Worm (Caenorhabditis elegans): ENCODE data around the gene tag-30.
A peak's percentile ranks its signal among the peaks of the same experiment; 100 is the strongest.

Gene tag-30

DNA sequence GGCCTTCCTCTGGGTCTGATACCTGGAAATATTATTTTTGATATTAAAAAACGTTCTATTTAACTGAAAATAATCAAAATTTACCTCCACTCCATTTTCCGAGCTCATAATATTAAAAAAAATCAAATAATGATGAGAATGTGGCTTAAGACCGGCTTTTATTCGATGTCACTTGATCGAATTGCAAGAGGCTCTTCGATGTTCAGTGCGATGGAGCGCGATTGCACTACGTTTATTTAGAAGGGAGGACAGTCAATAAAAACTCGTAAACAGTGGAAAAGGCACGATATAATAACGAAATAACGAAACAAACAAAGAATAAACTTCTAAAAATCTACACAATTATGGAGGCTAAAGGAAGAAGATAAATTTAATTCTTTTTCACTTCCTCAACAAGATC lies at the start of gene tag-30:
tag-30 (minus strand) TSS at position 383 of the 400 bp plus-strand sequence.
- TF ChIP-seq ceh-6 (GFP tag; optimal IDR thresholded peaks at IDR 0.05), result no peak
- peak; percentile 62 for TF ChIP-seq ceh-31 (tag; optimal IDR thresholded peaks at IDR 0.05)
- TF ChIP-seq nfya-1 (tag; optimal IDR thresholded peaks at IDR 0.05), result peak; percentile 22
- TF ChIP-seq unc-42 (tag; optimal IDR thresholded peaks at IDR 0.05), result peak; percentile 59
- TF ChIP-seq K09A11.1 (tag; optimal IDR thresholded peaks at IDR 0.05; ENCODE audit: insufficient read depth), result no peak
- TF ChIP-seq hlh-30 (tag; optimal IDR thresholded peaks at IDR 0.05; ENCODE audit: insufficient read depth), result peak; percentile 66
- TF ChIP-seq rnt-1 (tag; optimal IDR thresholded peaks at IDR 0.05), result no peak
- TF ChIP-seq hlh-13 (GFP tag; optimal IDR thresholded peaks at IDR 0.05), result no peak
- TF ChIP-seq nhr-11 (tag; optimal IDR thresholded peaks at IDR 0.05), result no peak
- TF ChIP-seq tbx-2 (tag; optimal IDR thresholded peaks at IDR 0.05), result peak; percentile 41
- TF ChIP-seq ceh-22 (tag; optimal IDR thresholded peaks at IDR 0.05), result no peak
- TF ChIP-seq ceh-34 (tag; optimal IDR thresholded peaks at IDR 0.05), result peak; percentile 54

DNA sequence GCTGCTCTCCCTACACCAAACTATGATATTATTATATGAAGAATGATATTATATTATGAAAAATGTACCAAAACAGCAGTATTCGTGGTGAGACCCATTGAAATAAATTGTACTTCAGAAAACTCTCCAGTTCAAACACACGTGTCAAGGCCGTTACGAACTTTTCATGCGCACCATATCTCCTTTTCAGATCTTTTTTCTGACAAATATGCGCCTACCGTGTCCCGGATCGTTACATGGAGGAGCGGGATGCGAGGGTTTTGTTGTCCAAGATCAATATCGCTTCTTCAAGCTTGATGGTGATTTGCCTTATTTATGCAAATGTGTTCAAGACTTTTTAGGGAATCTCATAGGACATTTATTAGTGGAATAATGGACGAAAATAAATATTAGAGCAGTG lies 48.7 kb upstream of the tag-30 start:
- no peak for TF ChIP-seq ets-4 (tag; optimal IDR thresholded peaks at IDR 0.05)
- TF ChIP-seq unc-3 (GFP tag; conservative IDR thresholded peaks at IDR 0.05), result no peak
- TF ChIP-seq unc-3 (tag; optimal IDR thresholded peaks at IDR 0.05), result no peak
- TF ChIP-seq hlh-15 (tag; optimal IDR thresholded peaks at IDR 0.05), result no peak
- TF ChIP-seq nhr-232 (tag; optimal IDR thresholded peaks at IDR 0.05), result no peak
- TF ChIP-seq K09A11.1 (tag; optimal IDR thresholded peaks at IDR 0.05; ENCODE audit: insufficient read depth), result no peak
- no peak for TF ChIP-seq fkh-10 (GFP tag; optimal IDR thresholded peaks at IDR 0.05)
- no peak for TF ChIP-seq F13H6.1 (tag; optimal IDR thresholded peaks at IDR 0.05)
- no peak for TF ChIP-seq ceh-48 (tag; optimal IDR thresholded peaks at IDR 0.05)
- no peak for TF ChIP-seq ceh-45 (GFP tag; IDR thresholded peaks at IDR 0.05)
- TF ChIP-seq eyg-1 (tag; optimal IDR thresholded peaks at IDR 0.05), result no peak
- TF ChIP-seq rnt-1 (tag; optimal IDR thresholded peaks at IDR 0.05), result no peak
- no peak for TF ChIP-seq nfya-1 (tag; optimal IDR thresholded peaks at IDR 0.05)
- no peak for TF ChIP-seq hlh-30 (tag; optimal IDR thresholded peaks at IDR 0.05; ENCODE audit: insufficient read depth)
- TF ChIP-seq zip-5 (tag; optimal IDR thresholded peaks at IDR 0.05), result no peak

DNA sequence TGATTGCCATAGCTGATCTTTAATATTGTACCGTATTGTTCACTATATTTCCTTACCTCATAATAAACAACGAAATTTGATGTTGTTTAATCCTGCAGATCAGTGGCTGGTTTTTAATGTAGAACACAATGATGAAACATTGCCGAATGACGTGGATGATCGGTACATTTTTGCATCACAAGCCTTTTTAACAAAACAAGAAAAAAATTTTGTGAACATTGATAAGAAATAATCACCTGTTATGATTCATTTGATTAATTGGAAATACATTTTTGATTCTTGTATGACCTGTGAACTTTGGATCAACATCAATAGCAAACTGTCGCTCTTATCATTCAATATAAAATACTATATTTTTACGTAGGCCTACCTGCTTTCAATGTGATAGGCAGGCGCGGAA lies 47.9 kb upstream of the tag-30 start:
- no peak for TF ChIP-seq elt-4 (tag; optimal IDR thresholded peaks at IDR 0.05)
- TF ChIP-seq ceh-19 (GFP tag; optimal IDR thresholded peaks at IDR 0.05), result no peak
- no peak for TF ChIP-seq fax-1 (tag; optimal IDR thresholded peaks at IDR 0.05)
- TF ChIP-seq unc-42 (tag; optimal IDR thresholded peaks at IDR 0.05), result no peak
- no peak for TF ChIP-seq che-1 (tag; optimal IDR thresholded peaks at IDR 0.05)
- no peak for TF ChIP-seq nhr-232 (tag; optimal IDR thresholded peaks at IDR 0.05)
- no peak for TF ChIP-seq gmeb-2 (tag; optimal IDR thresholded peaks at IDR 0.05)
- TF ChIP-seq zip-5 (tag; optimal IDR thresholded peaks at IDR 0.05), result no peak
- TF ChIP-seq dve-1 (tag; optimal IDR thresholded peaks at IDR 0.05), result no peak
- TF ChIP-seq nfya-1 (tag; optimal IDR thresholded peaks at IDR 0.05), result no peak
- TF ChIP-seq mec-3 (tag; optimal IDR thresholded peaks at IDR 0.05; ENCODE audit: borderline replicate concordance), result no peak
- TF ChIP-seq T23F11.4 (GFP tag; optimal IDR thresholded peaks at IDR 0.05), result no peak
- no peak for TF ChIP-seq hlh-13 (GFP tag; optimal IDR thresholded peaks at IDR 0.05)
- TF ChIP-seq ttx-3 (tag; optimal IDR thresholded peaks at IDR 0.05), result no peak
- no peak for TF ChIP-seq ceh-14 (tag; optimal IDR thresholded peaks at IDR 0.05)
- TF ChIP-seq pat-9 (tag; optimal IDR thresholded peaks at IDR 0.05), result no peak
- TF ChIP-seq hlh-8 (tag; optimal IDR thresholded peaks at IDR 0.05), result no peak
- TF ChIP-seq ama-1 (optimal IDR thresholded peaks at IDR 0.05), result no peak
- no peak for TF ChIP-seq pag-3 (tag; optimal IDR thresholded peaks at IDR 0.05; ENCODE audit: borderline replicate concordance)
- no peak for TF ChIP-seq pros-1 (tag; optimal IDR thresholded peaks at IDR 0.05)

DNA sequence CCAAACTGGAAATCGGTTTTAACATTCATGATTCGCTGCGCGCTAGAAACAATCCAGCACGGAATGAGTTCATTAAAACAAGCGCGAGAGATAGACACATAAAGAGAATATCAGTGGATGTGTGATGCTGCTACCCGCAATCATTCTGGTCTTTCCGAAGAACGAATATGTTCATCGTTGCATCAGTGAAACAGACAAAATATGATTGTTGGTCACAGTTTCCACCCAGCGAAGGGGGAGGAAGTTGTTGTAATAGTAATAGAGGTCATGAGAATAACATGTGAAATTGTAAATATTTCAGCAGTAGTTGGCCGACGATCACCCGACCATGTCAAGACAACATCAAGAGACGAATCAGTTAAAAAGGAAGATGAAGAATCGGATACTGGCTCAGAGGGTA lies 46.3 kb upstream of the tag-30 start:
- no peak for TF ChIP-seq tbx-2 (tag; optimal IDR thresholded peaks at IDR 0.05)
- TF ChIP-seq Y22D7AL.16 (tag; optimal IDR thresholded peaks at IDR 0.05), result no peak
- no peak for TF ChIP-seq sdc-2 (tag; optimal IDR thresholded peaks at IDR 0.05)
